Worm (Caenorhabditis elegans) whole organism, midembryonic: ENCODE measurements around the gene ZK84.5.

Experiments used
- T22C8.4 ChIP-seq: fragments of 200-800 bp; sonication (Bioruptor generic); IDR thresholded peaks from 2 replicates; pipeline ENCODE4 v1.3.6; 2022; ENCODE audit warnings: missing genetic modification characterization, missing compliant biosample characterization
- klf-2 ChIP-seq: fragments of 200-800 bp; sonication (Bioruptor generic); conservative IDR thresholded peaks from 2 replicates; pipeline ENCODE4 v1.3.6; 2022; ENCODE audit warnings: missing genetic modification reagents, missing genetic modification characterization, missing compliant biosample characterization
- ztf-23 ChIP-seq: fragments of 200-800 bp; sonication (Bioruptor generic); IDR thresholded peaks from 2 replicates; pipeline ENCODE4 v1.3.6; 2022; ENCODE audit warnings: missing genetic modification reagents, missing genetic modification characterization, missing compliant biosample characterization

- no peak for TF ChIP-seq T22C8.4 (GFP tag; lab: Robert Waterston, UW)
- TF ChIP-seq ztf-23 (GFP tag; lab: Robert Waterston, UW) = no peak
- no peak for TF ChIP-seq klf-2 (GFP tag; lab: Robert Waterston, UW)
Observed at ce11 chrII:6031106-6031505, 14.8 kb upstream of the ZK84.5 start, which contains the start of gene frpr-16.
